Fruit fly (Drosophila melanogaster): ENCODE measurements around the gene CG15743.
A peak's percentile ranks its signal among the peaks of the same experiment; 100 is the strongest.

Gene CG15743

DNA sequence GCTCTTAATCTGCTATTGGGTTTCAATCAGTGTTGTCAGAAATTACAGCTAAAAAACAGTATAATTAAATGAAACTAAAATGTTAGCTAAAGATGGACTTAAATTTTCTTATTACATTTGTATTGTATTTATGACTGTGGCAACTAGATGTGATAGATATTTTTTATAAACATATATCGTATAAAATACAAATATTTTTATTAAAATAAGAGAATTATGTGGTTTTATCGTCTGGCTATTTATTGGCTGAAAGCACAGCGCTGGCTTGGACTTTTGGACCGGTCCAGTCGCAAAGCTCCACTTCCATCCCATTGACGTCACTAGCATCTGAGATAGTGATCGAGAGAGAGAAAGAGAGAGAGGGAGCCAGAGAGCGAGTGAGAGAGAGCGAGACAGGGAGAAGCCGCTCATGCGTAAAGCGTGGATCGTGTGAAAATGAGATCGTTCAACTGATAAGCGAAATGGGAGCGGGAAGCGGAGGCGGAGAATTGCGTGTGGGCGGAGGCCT is 33.9 kb downstream of the CG15743 start (continued):
- TF ChIP-seq CG6854 (GFP tag; optimal IDR thresholded peaks at IDR 0.05) (peak; percentile 29), CG30403 (GFP tag; optimal IDR thresholded peaks at IDR 0.05) (peak; percentile 38), CG17359 (tag; optimal IDR thresholded peaks at IDR 0.05) (peak; percentile 53), CG7963 (GFP tag; IDR thresholded peaks at IDR 0.05; ENCODE audit: partially characterized antibody) (no peak), NK7.1 (GFP tag; optimal IDR thresholded peaks at IDR 0.05) (no peak), kni (GFP tag; optimal IDR thresholded peaks at IDR 0.05) (peak; percentile 32), gem (tag; optimal IDR thresholded peaks at IDR 0.05) (peak; percentile 61), CG4328 (GFP tag; optimal IDR thresholded peaks at IDR 0.05) (peak; percentile 24), CG6683 (GFP tag; optimal IDR thresholded peaks at IDR 0.05) (peak; percentile 28), CG15269 (tag; optimal IDR thresholded peaks at IDR 0.05) (peak; percentile 51), CG34376 (GFP tag; optimal IDR thresholded peaks at IDR 0.05) (peak; percentile 3), CG10267 (tag; optimal IDR thresholded peaks at IDR 0.05) (peak; percentile 31), CG6813 (GFP tag; optimal IDR thresholded peaks at IDR 0.05) (no peak), B-H2 (GFP tag; optimal IDR thresholded peaks at IDR 0.05) (peak; percentile 43), Tbp (GFP tag; optimal IDR thresholded peaks at IDR 0.05) (no peak), CG1832 (GFP tag; optimal IDR thresholded peaks at IDR 0.05) (peak; percentile 76), chinmo (GFP tag; IDR thresholded peaks at IDR 0.05; ENCODE audit: partially characterized antibody) (no peak), lbe (GFP tag; optimal IDR thresholded peaks at IDR 0.05) (peak; percentile 20), CG9437 (GFP tag; optimal IDR thresholded peaks at IDR 0.05) (peak; percentile 6), CG2712 (tag; optimal IDR thresholded peaks at IDR 0.05) (peak; percentile 50), zfh2 (GFP tag; optimal IDR thresholded peaks at IDR 0.05) (no peak), CG7839 (tag; optimal IDR thresholded peaks at IDR 0.05) (peak; percentile 53), CG32532 (GFP tag; IDR thresholded peaks at IDR 0.05) (0 out of 2 replicates have a peak, but pooled peaks have one; percentile 28), B-H1 (GFP tag; IDR thresholded peaks at IDR 0.05) (no peak), CG12391 (tag; optimal IDR thresholded peaks at IDR 0.05) (peak; percentile 47), Jarid2 (GFP tag; optimal IDR thresholded peaks at IDR 0.05) (peak; percentile 21), CG17385 (GFP tag; optimal IDR thresholded peaks at IDR 0.05) (peak; percentile 34), CG11456 (GFP tag; IDR thresholded peaks at IDR 0.05) (no peak), jigr1 (GFP tag; IDR thresholded peaks at IDR 0.05) (no peak), CG15601 (tag; optimal IDR thresholded peaks at IDR 0.05) (peak; percentile 91), CG6689 (GFP tag; IDR thresholded peaks at IDR 0.05) (peak; percentile 40; the same call in 1 of the 2 replicates), Fer2 (tag; optimal IDR thresholded peaks at IDR 0.05) (peak; percentile 33), onecut (GFP tag; IDR thresholded peaks at IDR 0.05) (no peak), corto (GFP tag; optimal IDR thresholded peaks at IDR 0.05) (no peak), tio (GFP tag; optimal IDR thresholded peaks at IDR 0.05) (no peak), NFAT (GFP tag; IDR thresholded peaks at IDR 0.05) (no peak), Hr78 (GFP tag; optimal IDR thresholded peaks at IDR 0.05) (no peak), ewg (GFP tag; optimal IDR thresholded peaks at IDR 0.05) (no peak), CG16779 (GFP tag; IDR thresholded peaks at IDR 0.05) (no peak), D19A (tag; optimal IDR thresholded peaks at IDR 0.05) (peak; percentile 48), Dad (GFP tag; optimal IDR thresholded peaks at IDR 0.05) (no peak), Rx (GFP tag; IDR thresholded peaks at IDR 0.05) (no peak), D19B (GFP tag; optimal IDR thresholded peaks at IDR 0.05) (peak; percentile 1), CG12299 (tag; optimal IDR thresholded peaks at IDR 0.05) (peak; percentile 3), Deaf1 (tag; optimal IDR thresholded peaks at IDR 0.05) (peak; percentile 46), kah (GFP tag; optimal IDR thresholded peaks at IDR 0.05) (no peak), CG8924 (tag; optimal IDR thresholded peaks at IDR 0.05) (peak; percentile 29), insv (GFP tag; optimal IDR thresholded peaks at IDR 0.05) (no peak), Sry-β (GFP tag; optimal IDR thresholded peaks at IDR 0.05) (peak; percentile 91)

All from whole organism, embryonic.